Worm (Caenorhabditis elegans) whole organism, L1 larva: Measurements from ENCODE around the gene C29F7.3.

Experiments
- C16A3.4 ChIP-seq: fragments of 150-350 bp; optimal IDR thresholded peaks from 2 replicates; lab custom pipeline; 2014; ENCODE audit warnings: missing biosample characterization, missing genetic modification characterization
- F16B12.6 ChIP-seq: fragments of 150-350 bp; optimal IDR thresholded peaks from 2 replicates; lab custom pipeline; 2014; ENCODE audit warnings: missing biosample characterization, missing genetic modification characterization
- ceh-63 ChIP-seq: fragments of 200-800 bp; sonication (Bioruptor generic); optimal IDR thresholded peaks from 2 replicates; lab custom pipeline; 2018; ENCODE audit warnings: mild to moderate bottlenecking, missing genetic modification characterization, missing compliant biosample characterization
- ceh-82 ChIP-seq, 3 experiments: fragments of 150-350 bp in 1 of 3; sonication (generic microtip) in 2 of 3; optimal IDR thresholded peaks; 2 replicates each; lab custom pipeline; 2014 to 2017; ENCODE audit warnings: missing biosample characterization in 3 of 3, missing genetic modification characterization in 3 of 3
- dsc-1 ChIP-seq: sonication (generic microtip); optimal IDR thresholded peaks from 2 replicates; lab custom pipeline; 2016; ENCODE audit warnings: mild to moderate bottlenecking, missing genetic modification characterization, missing compliant biosample characterization
- efl-1 ChIP-seq, 4 experiments: fragments of 150-350 bp; optimal IDR thresholded peaks in 3 of 4; peaks in 1 of 4; 1 replicate in 1 of 4; 2 replicates in 3 of 4; lab custom pipeline; 2014; ENCODE audit warnings: missing biosample characterization in 2 of 4, missing genetic modification characterization in 2 of 4, missing genetic modification reagents in 2 of 4
- egl-13 ChIP-seq: sonication (generic microtip); optimal IDR thresholded peaks from 2 replicates; lab custom pipeline; 2016; ENCODE audit warnings: missing genotype, missing genetic modification reagents, missing genetic modification characterization, missing compliant biosample characterization
- egl-27 ChIP-seq, 2 experiments: fragments of 150-350 bp in 1 of 2; sonication (generic microtip); optimal IDR thresholded peaks; 3 replicates each; lab custom pipeline; 2017 to 2018; ENCODE audit warnings: missing biosample characterization in 2 of 2, missing genetic modification characterization in 2 of 2, missing genetic modification reagents in 2 of 2
- elt-2 ChIP-seq: sonication (generic microtip); optimal IDR thresholded peaks from 2 replicates; lab custom pipeline; 2016; ENCODE audit warnings: missing genetic modification characterization, mild to moderate bottlenecking, inconsistent platforms, missing compliant biosample characterization, missing genetic modification reagents
- fkh-4 ChIP-seq: sonication (generic microtip); optimal IDR thresholded peaks from 2 replicates; lab custom pipeline; 2016; ENCODE audit warnings: missing compliant biosample characterization, missing genetic modification characterization, borderline replicate concordance
- irx-1 ChIP-seq: sonication (generic microtip); optimal IDR thresholded peaks from 2 replicates; lab custom pipeline; 2016; ENCODE audit warnings: missing genetic modification characterization, missing compliant biosample characterization
- isw-1 ChIP-seq: fragments of 200-800 bp; sonication (Bioruptor generic); IDR thresholded peaks from 2 replicates; pipeline ENCODE4 v1.3.6; 2022; ENCODE audit warnings: missing genetic modification characterization, missing compliant biosample characterization
- lin-14 ChIP-seq: fragments of 200-800 bp; sonication (Bioruptor generic); optimal IDR thresholded peaks from 2 replicates; lab custom pipeline; 2018; ENCODE audit warnings: mild to moderate bottlenecking, missing genetic modification characterization, moderate library complexity, missing compliant biosample characterization
- lin-35 ChIP-seq, 2 experiments: fragments of 150-350 bp; optimal IDR thresholded peaks; 2 replicates each; lab custom pipeline; 2014; ENCODE audit warnings: missing biosample characterization in 2 of 2, missing genetic modification characterization in 2 of 2, missing genetic modification reagents in 2 of 2
- lir-3 ChIP-seq: sonication (generic microtip); optimal IDR thresholded peaks from 2 replicates; lab custom pipeline; 2016; ENCODE audit warnings: mild to moderate bottlenecking, missing genetic modification characterization, moderate library complexity, missing compliant biosample characterization; ENCODE audit not compliant: poor library complexity
- mab-9 ChIP-seq: fragments of 200-800 bp; sonication (Bioruptor generic); IDR thresholded peaks from 2 replicates; pipeline ENCODE4 v1.3.6; 2022; ENCODE audit warnings: missing genetic modification reagents, missing genetic modification characterization, missing compliant biosample characterization
- mdl-1 ChIP-seq, 2 experiments: fragments of 150-350 bp; optimal IDR thresholded peaks; 2 replicates each; lab custom pipeline; 2014 to 2017; ENCODE audit warnings: missing biosample characterization in 2 of 2, missing genetic modification characterization in 2 of 2, inconsistent platforms in 1 of 2
- nhr-12 ChIP-seq: sonication (generic microtip); optimal IDR thresholded peaks from 2 replicates; lab custom pipeline; 2017; ENCODE audit warnings: missing biosample characterization, missing genetic modification characterization
- nhr-19 ChIP-seq: fragments of 200-800 bp; sonication (Bioruptor generic); conservative IDR thresholded peaks from 2 replicates; pipeline ENCODE4 v1.3.6; 2022; ENCODE audit warnings: missing genetic modification characterization, missing compliant biosample characterization
- nhr-20 ChIP-seq: sonication (generic microtip); optimal IDR thresholded peaks from 2 replicates; lab custom pipeline; 2016; ENCODE audit warnings: mild to moderate bottlenecking, missing genetic modification characterization, missing compliant biosample characterization
- nhr-237 ChIP-seq: fragments of 150-350 bp; optimal IDR thresholded peaks from 2 replicates; lab custom pipeline; 2014; ENCODE audit warnings: missing biosample characterization, missing genetic modification characterization
- nhr-71 ChIP-seq: sonication (generic microtip); optimal IDR thresholded peaks from 2 replicates; lab custom pipeline; 2016; ENCODE audit warnings: mild to moderate bottlenecking, missing genetic modification characterization, moderate library complexity, missing compliant biosample characterization
- nhr-76 ChIP-seq: sonication (generic microtip); optimal IDR thresholded peaks from 2 replicates; lab custom pipeline; 2017; ENCODE audit warnings: missing biosample characterization, missing genetic modification characterization
- nhr-85 ChIP-seq: sonication (generic microtip); peaks from one replicate; lab custom pipeline; 2016; ENCODE audit warnings: missing genetic modification characterization, inconsistent platforms, missing compliant biosample characterization
- nhr-90 ChIP-seq: sonication (generic microtip); optimal IDR thresholded peaks from 2 replicates; lab custom pipeline; 2016; ENCODE audit warnings: mild to moderate bottlenecking, missing genetic modification characterization, missing compliant biosample characterization; ENCODE audit not compliant: poor library complexity
- skn-1 ChIP-seq: fragments of 150-350 bp; optimal IDR thresholded peaks from 2 replicates; lab custom pipeline; 2014; ENCODE audit warnings: missing biosample characterization, missing genetic modification characterization
- snu-23 ChIP-seq: sonication (generic microtip); optimal IDR thresholded peaks from 2 replicates; lab custom pipeline; 2016; ENCODE audit warnings: missing genetic modification characterization, missing compliant biosample characterization
- sox-4 ChIP-seq: sonication (generic microtip); optimal IDR thresholded peaks from 2 replicates; lab custom pipeline; 2016; ENCODE audit warnings: missing genetic modification characterization, missing compliant biosample characterization
- swsn-7 ChIP-seq: sonication (generic microtip); optimal IDR thresholded peaks from 2 replicates; lab custom pipeline; 2016; ENCODE audit warnings: missing genetic modification characterization, missing compliant biosample characterization
- tbx-2 ChIP-seq: sonication (generic microtip); optimal IDR thresholded peaks from 2 replicates; lab custom pipeline; 2016; ENCODE audit warnings: missing genetic modification characterization, missing compliant biosample characterization
- unc-130 ChIP-seq: fragments of 150-350 bp; optimal IDR thresholded peaks from 2 replicates; lab custom pipeline; 2017; ENCODE audit warnings: missing biosample characterization, missing genetic modification characterization, inconsistent platforms
- unc-30 ChIP-seq: sonication (generic microtip); optimal IDR thresholded peaks from 2 replicates; lab custom pipeline; 2017; ENCODE audit warnings: missing biosample characterization, missing genetic modification characterization
- vab-15 ChIP-seq: sonication (generic microtip); optimal IDR thresholded peaks from 2 replicates; lab custom pipeline; 2017; ENCODE audit warnings: missing genotype, mild to moderate bottlenecking, missing genetic modification characterization, missing compliant biosample characterization
- xbp-1 ChIP-seq: sonication (generic microtip); optimal IDR thresholded peaks from 2 replicates; lab custom pipeline; 2016; ENCODE audit warnings: missing genetic modification characterization, missing compliant biosample characterization
- ztf-4 ChIP-seq: fragments of 150-350 bp; optimal IDR thresholded peaks from 2 replicates; lab custom pipeline; 2014; ENCODE audit warnings: missing biosample characterization, missing genetic modification characterization

C29F7.3 gene

DNA sequence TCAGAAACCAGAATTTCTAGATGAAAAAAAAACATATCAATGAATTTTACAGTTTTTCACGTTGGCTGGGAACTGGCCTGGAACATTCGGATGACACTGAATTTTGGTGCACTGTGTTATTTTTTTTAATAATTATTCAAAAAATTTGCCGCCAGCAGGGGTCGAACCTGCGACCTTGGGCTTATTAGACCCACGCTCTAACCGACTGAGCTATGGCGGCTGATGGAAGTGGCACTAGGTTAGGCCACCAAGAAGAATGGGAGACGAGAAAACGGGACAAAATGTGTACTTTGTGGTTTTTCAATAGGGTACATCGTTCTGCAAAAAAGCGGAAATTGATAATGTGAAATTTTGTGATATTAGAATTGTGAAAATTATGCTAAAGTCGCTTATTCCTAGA lies 4.8 kb downstream of the C29F7.3 start (continued):
- TF ChIP-seq nhr-20 (tag; lab: Kevin White, UChicago) (peak; percentile 56), xbp-1 (tag; lab: Kevin White, UChicago) (peak; percentile 20), ceh-82 (tag; optimal IDR thresholded peaks at IDR 0.05; lab: Kevin White, UChicago) (peak in 1 of 3 experiments; percentile 27), elt-2 (tag; lab: Kevin White, UChicago) (peak; percentile 2), nhr-90 (tag; lab: Kevin White, UChicago) (peak; percentile 44), nhr-12 (tag; lab: Kevin White, UChicago) (no peak), fkh-4 (no peak), vab-15 (tag; lab: Kevin White, UChicago) (no peak), lin-35 (GFP tag; optimal IDR thresholded peaks at IDR 0.05; lab: Kevin White, UChicago) (peak in 1 of 2 experiments; percentile 43), C16A3.4 (tag; lab: Kevin White, UChicago) (peak; percentile 5), dsc-1 (tag; lab: Kevin White, UChicago) (peak; percentile 54), egl-27 (tag; optimal IDR thresholded peaks at IDR 0.05; lab: Kevin White, UChicago) (no peak), isw-1 (GFP tag; lab: Robert Waterston, UW) (no peak), nhr-71 (tag; lab: Kevin White, UChicago) (peak; percentile 50), skn-1 (tag; lab: Kevin White, UChicago) (peak; percentile 6), lir-3 (tag; lab: Kevin White, UChicago) (peak; percentile 10), swsn-7 (peak; percentile 21), mdl-1 (tag; optimal IDR thresholded peaks at IDR 0.05; lab: Kevin White, UChicago) (peak in 1 of 2 experiments; percentile 14)

DNA sequence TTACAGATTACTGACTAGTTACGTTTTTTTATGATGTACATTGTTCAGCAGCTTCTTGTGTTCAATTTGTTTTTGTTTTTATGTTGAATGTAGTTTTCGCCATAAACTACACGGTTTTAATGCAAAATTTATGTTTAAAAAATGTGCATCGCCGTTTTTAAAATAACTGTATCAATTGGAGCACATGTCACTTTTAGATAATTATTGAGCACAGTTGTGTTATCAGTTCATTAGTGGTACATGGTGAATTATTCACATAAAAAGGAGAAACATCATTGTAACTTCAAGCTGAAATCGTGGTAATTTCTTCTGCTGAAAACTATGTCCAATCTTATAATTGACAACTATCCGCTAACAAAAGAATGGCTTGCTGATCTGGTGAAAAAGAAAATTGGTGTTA lies 7.4 kb downstream of the C29F7.3 start:
- no peak for TF ChIP-seq ztf-4
- TF ChIP-seq elt-2 (tag; lab: Kevin White, UChicago) = peak; percentile 40
- TF ChIP-seq efl-1 (optimal IDR thresholded peaks at IDR 0.05; lab: Kevin White, UChicago) = no peak
- peak in 1 of 2 experiments; percentile 8 for TF ChIP-seq efl-1 (GFP tag; optimal IDR thresholded peaks at IDR 0.05 in 1 of 2; lab: Kevin White, UChicago)
- TF ChIP-seq irx-1 = no peak
- TF ChIP-seq egl-13 (tag; lab: Kevin White, UChicago) = no peak

DNA sequence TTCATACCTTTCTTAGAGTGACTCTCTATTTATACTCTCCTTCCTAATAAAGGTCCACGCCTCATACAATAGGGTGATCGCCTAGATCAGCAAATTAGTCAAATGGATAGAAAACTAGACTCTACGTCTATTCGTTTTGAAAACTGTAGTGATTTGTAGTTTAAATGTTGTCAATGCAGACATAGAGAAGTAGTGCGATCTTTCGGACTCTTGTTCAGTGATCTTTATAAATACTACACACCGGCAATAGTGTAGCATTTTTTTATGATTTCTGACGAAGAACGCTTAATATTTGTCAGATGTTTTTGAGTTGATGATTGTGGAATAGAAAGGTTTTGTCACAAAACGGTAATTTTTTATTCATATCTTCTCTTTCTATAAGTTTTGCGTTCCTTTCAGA lies 8.4 kb downstream of the C29F7.3 start:
- TF ChIP-seq tbx-2 (tag; lab: Kevin White, UChicago) (no peak), ceh-63 (GFP tag; lab: Kevin White, UChicago) (no peak), sox-4 (tag; lab: Kevin White, UChicago) (no peak), F16B12.6 (tag; lab: Kevin White, UChicago) (no peak), nhr-20 (tag; lab: Kevin White, UChicago) (peak; percentile 71), snu-23 (GFP tag; lab: Kevin White, UChicago) (peak; percentile 4), isw-1 (GFP tag; lab: Robert Waterston, UW) (no peak), unc-30 (no peak), nhr-237 (tag; lab: Kevin White, UChicago) (no peak), irx-1 (no peak)

DNA sequence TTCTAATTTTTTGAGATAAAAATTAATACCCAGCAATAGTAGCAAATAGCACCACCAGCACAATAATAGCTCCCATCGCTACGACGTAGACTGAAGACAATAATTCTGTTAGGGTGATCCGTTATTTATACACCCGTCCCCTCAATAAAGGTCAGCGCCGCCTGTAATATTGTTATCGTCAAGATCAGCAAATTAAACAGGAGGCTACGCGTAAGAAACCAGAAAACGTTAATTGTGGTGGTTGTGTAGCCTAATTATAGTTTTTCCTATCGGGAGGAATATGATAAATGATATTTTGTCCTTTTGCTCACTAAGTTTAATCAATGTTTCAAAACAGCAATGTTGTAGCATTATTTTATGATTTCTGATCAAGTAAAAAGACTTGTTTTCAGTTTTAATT lies 10.2 kb downstream of the C29F7.3 start, which contains the start of the genes cyp-13B1 and C29F7.1:
TSS of gene cyp-13B1 (minus strand) at position 101 of the 400 bp plus-strand sequence.
TSS of gene C29F7.1 (plus strand) at position 394 of the 400 bp plus-strand sequence.
- TF ChIP-seq nhr-85 (tag; lab: Kevin White, UChicago) (peak; percentile 23), C16A3.4 (tag; lab: Kevin White, UChicago) (no peak), lin-14 (GFP tag; lab: Kevin White, UChicago) (peak; percentile 35), lir-3 (tag; lab: Kevin White, UChicago) (no peak), nhr-20 (tag; lab: Kevin White, UChicago) (peak; percentile 46), nhr-71 (tag; lab: Kevin White, UChicago) (peak; percentile 1), unc-130 (no peak), nhr-76 (tag; lab: Kevin White, UChicago) (no peak), mab-9 (GFP tag; lab: Robert Waterston, UW) (no peak), elt-2 (tag; lab: Kevin White, UChicago) (peak; percentile 15), nhr-19 (GFP tag; lab: Robert Waterston, UW) (0 out of 2 replicates have a peak, but pooled peaks have one; percentile 18)
